Fruit fly (Drosophila melanogaster) S2 (cell line): ENCODE results near the gene bard.

Experiments
- CG8478 ChIP-seq: fragments of >200 bp; optimal IDR thresholded peaks from 2 replicates; lab custom pipeline; 2018
- CTCF ChIP-seq, 2 experiments: fragments of >200 bp; optimal IDR thresholded peaks; 2 replicates each; lab custom pipeline; 2018

dm6 chr3R:18043579-18043978, 37.3 kb upstream of the bard start:
- TF ChIP-seq CTCF (optimal IDR thresholded peaks at IDR 0.05; lab: Kevin White, UChicago), result no peak
- TF ChIP-seq CG8478 (lab: Kevin White, UChicago), result no peak
